Fruit fly (Drosophila melanogaster) whole organism, pupa: ENCODE results near the gene Pdi.

ENCODE experiments used
- CG17806 ChIP-seq: fragments of 200-800 bp; sonication (Bioruptor generic); optimal IDR thresholded peaks from 2 replicates; lab custom pipeline; 2018; ENCODE audit warnings: missing biosample characterization, mild to moderate bottlenecking, missing genetic modification characterization, moderate library complexity
- CG32121 ChIP-seq: fragments of 200-800 bp; sonication (Bioruptor generic); IDR thresholded peaks from 2 replicates; pipeline ENCODE4 v1.3.6; 2022; ENCODE audit warnings: missing biosample characterization, missing genetic modification characterization
- CG9948 ChIP-seq: fragments of 200-800 bp; sonication (Bioruptor generic); optimal IDR thresholded peaks from 2 replicates; lab custom pipeline; 2018; ENCODE audit warnings: missing biosample characterization, mild to moderate bottlenecking, missing genetic modification characterization, moderate library complexity
- EcR ChIP-seq: fragments of 200-800 bp; sonication (Bioruptor generic); optimal IDR thresholded peaks from 3 replicates; lab custom pipeline; 2019; ENCODE audit warnings: missing biosample characterization, missing genetic modification characterization, mild to moderate bottlenecking, moderate library complexity, missing genetic modification reagents
- gl ChIP-seq: fragments of 200-800 bp; sonication (Bioruptor generic); optimal IDR thresholded peaks from 2 replicates; lab custom pipeline; 2018; ENCODE audit warnings: missing biosample characterization, mild to moderate bottlenecking, missing genetic modification characterization
- rn ChIP-seq: fragments of 200-800 bp; sonication (Bioruptor generic); IDR thresholded peaks from 2 replicates; pipeline ENCODE4 v1.3.6; 2022; ENCODE audit warnings: missing biosample characterization, missing genetic modification characterization

dm6 chr3L:15162005-15162404 lies 19.4 kb upstream of the Pdi start:
- TF ChIP-seq rn (GFP tag; lab: Robert Waterston, UW) (no peak), CG9948 (tag; lab: Kevin White, UChicago) (no peak), EcR (GFP tag; lab: Kevin White, UChicago) (no peak), CG17806 (tag; lab: Kevin White, UChicago) (no peak), CG32121 (no peak), gl (no peak)
